Worm (Caenorhabditis elegans): ENCODE measurements around the gene slc-5A12.

The slc-5A12 gene

ce11 chrIV:11900399-11900798 is 36.8 kb upstream of the slc-5A12 start:
- TF ChIP-seq hmg-1.2 (GFP tag; IDR thresholded peaks at IDR 0.05) (no peak), dox-1 (GFP tag; IDR thresholded peaks at IDR 0.05) (no peak), lsy-27 (tag; optimal IDR thresholded peaks at IDR 0.05; ENCODE audit: borderline replicate concordance, insufficient read depth) (no peak), Y53F4B.3 (GFP tag; IDR thresholded peaks at IDR 0.05) (no peak), attf-3 (GFP tag; conservative IDR thresholded peaks at IDR 0.05) (no peak), egl-44 (GFP tag; IDR thresholded peaks at IDR 0.05) (no peak), egl-18 (GFP tag; IDR thresholded peaks at IDR 0.05) (no peak), lsl-1 (GFP tag; optimal IDR thresholded peaks at IDR 0.05) (no peak), ceh-58 (GFP tag; IDR thresholded peaks at IDR 0.05) (no peak), F55B11.4 (tag; optimal IDR thresholded peaks at IDR 0.05; ENCODE audit: borderline replicate concordance, insufficient read depth) (no peak), C06A6.2 (GFP tag; conservative IDR thresholded peaks at IDR 0.05) (no peak)

ce11 chrIV:11901215-11901614 is 36.0 kb upstream of the slc-5A12 start:
- TF ChIP-seq nfya-1 (tag; optimal IDR thresholded peaks at IDR 0.05; ENCODE audit: borderline replicate concordance, insufficient read depth) (no peak), zim-3 (tag; optimal IDR thresholded peaks at IDR 0.05) (no peak), bed-1 (GFP tag; IDR thresholded peaks at IDR 0.05) (no peak), K11D2.4 (GFP tag; IDR thresholded peaks at IDR 0.05) (no peak), nhr-80 (tag; optimal IDR thresholded peaks at IDR 0.05) (no peak), rpc-1 (optimal IDR thresholded peaks at IDR 0.05) (no peak), rpc-1 (tag; optimal IDR thresholded peaks at IDR 0.05) (no peak), ztf-26 (tag; optimal IDR thresholded peaks at IDR 0.05) (peak; percentile 30), ztf-3 (GFP tag; optimal IDR thresholded peaks at IDR 0.05) (no peak)

- no peak for TF ChIP-seq snpc-1.3 (tag; optimal IDR thresholded peaks at IDR 0.05; ENCODE audit: insufficient read depth)
- TF ChIP-seq fkh-3 (tag; optimal IDR thresholded peaks at IDR 0.05), result no peak
- peak; percentile 1 for TF ChIP-seq nhr-80 (tag; optimal IDR thresholded peaks at IDR 0.05)
Observed at ce11 chrIV:11902832-11903231, 34.4 kb upstream of the slc-5A12 start.

ce11 chrIV:11903676-11904075 is 33.5 kb upstream of the slc-5A12 start:
- TF ChIP-seq snpc-3.4 (tag; optimal IDR thresholded peaks at IDR 0.05) (no peak), Y56A3A.18 (GFP tag; IDR thresholded peaks at IDR 0.05) (no peak), F33H1.4 (GFP tag; IDR thresholded peaks at IDR 0.05) (no peak), snpc-4 (GFP tag; optimal IDR thresholded peaks at IDR 0.05) (no peak), snpc-4 (tag; optimal IDR thresholded peaks at IDR 0.05) (no peak), mxl-1 (tag; optimal IDR thresholded peaks at IDR 0.05) (no peak), snpc-1.3 (tag; optimal IDR thresholded peaks at IDR 0.05; ENCODE audit: insufficient read depth) (no peak), zim-3 (tag; optimal IDR thresholded peaks at IDR 0.05) (no peak), die-1 (tag; optimal IDR thresholded peaks at IDR 0.05) (no peak), nhr-90 (tag; optimal IDR thresholded peaks at IDR 0.05) (no peak), lag-1 (GFP tag; IDR thresholded peaks at IDR 0.05) (no peak), dpff-1 (tag; optimal IDR thresholded peaks at IDR 0.05) (no peak), F39B2.1 (GFP tag; IDR thresholded peaks at IDR 0.05) (no peak), T26A5.8 (tag; optimal IDR thresholded peaks at IDR 0.05) (no peak), nhr-120 (GFP tag; IDR thresholded peaks at IDR 0.05) (no peak), F55B11.4 (tag; optimal IDR thresholded peaks at IDR 0.05; ENCODE audit: borderline replicate concordance, insufficient read depth) (no peak), ceh-91 (GFP tag; IDR thresholded peaks at IDR 0.05) (no peak), attf-3 (GFP tag; conservative IDR thresholded peaks at IDR 0.05) (no peak), hlh-26 (GFP tag; conservative IDR thresholded peaks at IDR 0.05) (no peak), ets-4 (GFP tag; optimal IDR thresholded peaks at IDR 0.05) (no peak)
